Worm (Caenorhabditis elegans) whole organism, young adult: ENCODE data around the gene mpk-1.
A peak's percentile ranks its signal among the peaks of the same experiment; 100 is the strongest.

Experiments
- D2030.7 ChIP-seq: fragments of 200-800 bp; sonication (Bioruptor generic); IDR thresholded peaks from 2 replicates; pipeline ENCODE4 v1.3.6; 2022; ENCODE audit warnings: missing genetic modification reagents, missing genetic modification characterization, missing compliant biosample characterization
- F33H1.4 ChIP-seq: fragments of 200-800 bp; sonication (Bioruptor generic); IDR thresholded peaks from 2 replicates; pipeline ENCODE4 v1.3.6; 2022; ENCODE audit warnings: missing genetic modification reagents, missing genetic modification characterization, missing compliant biosample characterization
- F37B4.10 ChIP-seq: fragments of 200-800 bp; sonication (Bioruptor generic); IDR thresholded peaks from 2 replicates; pipeline ENCODE4 v1.3.6; 2022; ENCODE audit warnings: missing genetic modification characterization, missing compliant biosample characterization
- F49E8.2 ChIP-seq: sonication (generic microtip); optimal IDR thresholded peaks from 3 replicates; lab custom pipeline; 2017; ENCODE audit warnings: missing genetic modification characterization, mild to moderate bottlenecking, missing compliant biosample characterization, antibody characterized with exemption, moderate library complexity; ENCODE audit not compliant: insufficient read depth
- Y53F4B.3 ChIP-seq: fragments of 200-800 bp; sonication (Bioruptor generic); IDR thresholded peaks from 2 replicates; pipeline ENCODE4 v1.3.6; 2022; ENCODE audit warnings: missing genetic modification reagents, missing genetic modification characterization, missing compliant biosample characterization
- Y53G8AR.9 ChIP-seq: fragments of 200-800 bp; sonication (Bioruptor generic); conservative IDR thresholded peaks from 2 replicates; pipeline ENCODE4 v1.3.6; 2022; ENCODE audit warnings: missing genetic modification reagents, missing genetic modification characterization, missing compliant biosample characterization
- Y67H2A.10 ChIP-seq: fragments of 200-800 bp; sonication (Bioruptor generic); conservative IDR thresholded peaks from 2 replicates; pipeline ENCODE4 v1.3.6; 2022; ENCODE audit warnings: missing genetic modification reagents, missing genetic modification characterization, missing compliant biosample characterization
- Y95B8A.8 ChIP-seq: fragments of 200-800 bp; sonication (Bioruptor generic); IDR thresholded peaks from 2 replicates; pipeline ENCODE4 v1.3.6; 2022; ENCODE audit warnings: missing genetic modification reagents, missing genetic modification characterization, missing compliant biosample characterization
- akir-1 ChIP-seq: fragments of 200-800 bp; sonication (Bioruptor generic); optimal IDR thresholded peaks from 2 replicates; lab custom pipeline; 2018; ENCODE audit warnings: mild to moderate bottlenecking, missing genetic modification characterization, moderate library complexity, missing compliant biosample characterization
- bed-2 ChIP-seq: fragments of 200-800 bp; sonication (Bioruptor generic); IDR thresholded peaks from 2 replicates; pipeline ENCODE4 v1.3.6; 2022; ENCODE audit warnings: missing genetic modification reagents, missing genetic modification characterization, missing compliant biosample characterization
- ccch-3 ChIP-seq: fragments of 200-800 bp; sonication (Bioruptor generic); optimal IDR thresholded peaks from 2 replicates; lab custom pipeline; 2018; ENCODE audit warnings: mild to moderate bottlenecking, missing genetic modification characterization, missing compliant biosample characterization
- cebp-2 ChIP-seq: fragments of 200-800 bp; sonication (Bioruptor generic); IDR thresholded peaks from 2 replicates; pipeline ENCODE4 v1.3.6; 2022; ENCODE audit warnings: missing genetic modification characterization, missing compliant biosample characterization
- chd-7 ChIP-seq: sonication (generic microtip); optimal IDR thresholded peaks from 2 replicates; lab custom pipeline; 2016; ENCODE audit warnings: mild to moderate bottlenecking, missing genetic modification characterization, moderate library complexity, missing compliant biosample characterization
- dpl-1 ChIP-seq: fragments of 150-350 bp; optimal IDR thresholded peaks from 2 replicates; lab custom pipeline; 2014; ENCODE audit warnings: missing biosample characterization, missing genetic modification reagents, missing genetic modification characterization
- efl-1 ChIP-seq: fragments of 150-350 bp; optimal IDR thresholded peaks from 2 replicates; lab custom pipeline; 2014; ENCODE audit warnings: missing biosample characterization, missing genetic modification reagents, missing genetic modification characterization
- egrh-3 ChIP-seq: fragments of 200-800 bp; sonication (Bioruptor generic); IDR thresholded peaks from 2 replicates; pipeline ENCODE4 v1.3.6; 2022; ENCODE audit warnings: missing genetic modification reagents, missing genetic modification characterization, missing compliant biosample characterization
- fkh-3 ChIP-seq: sonication (generic microtip); optimal IDR thresholded peaks from 2 replicates; lab custom pipeline; 2016; ENCODE audit warnings: mild to moderate bottlenecking, missing genetic modification characterization, missing compliant biosample characterization
- hlh-26 ChIP-seq: fragments of 200-800 bp; sonication (Bioruptor generic); conservative IDR thresholded peaks from 2 replicates; pipeline ENCODE4 v1.3.6; 2022; ENCODE audit warnings: missing genetic modification reagents, missing genetic modification characterization, missing compliant biosample characterization
- hmg-1.2 ChIP-seq: fragments of 200-800 bp; sonication (Bioruptor generic); IDR thresholded peaks from 2 replicates; pipeline ENCODE4 v1.3.6; 2022; ENCODE audit warnings: missing genetic modification reagents, missing genetic modification characterization, missing compliant biosample characterization
- lin-54 ChIP-seq: fragments of 200-800 bp; sonication (Bioruptor generic); optimal IDR thresholded peaks from 2 replicates; lab custom pipeline; 2018; ENCODE audit warnings: mild to moderate bottlenecking, missing genetic modification characterization, missing compliant biosample characterization
- lir-1 ChIP-seq: fragments of 200-800 bp; sonication (Bioruptor generic); conservative IDR thresholded peaks from 2 replicates; pipeline ENCODE4 v1.3.6; 2022; ENCODE audit warnings: missing genetic modification reagents, missing genetic modification characterization, missing compliant biosample characterization
- mcd-1 ChIP-seq: fragments of 200-800 bp; sonication (Bioruptor generic); IDR thresholded peaks from 2 replicates; pipeline ENCODE4 v1.3.6; 2022; ENCODE audit warnings: missing genetic modification reagents, missing genetic modification characterization, missing compliant biosample characterization
- mes-4 ChIP-seq: sonication (generic microtip); optimal IDR thresholded peaks from 2 replicates; lab custom pipeline; 2016; ENCODE audit warnings: missing genotype, missing genetic modification characterization, missing compliant biosample characterization
- nfyb-1 ChIP-seq: fragments of 200-800 bp; sonication (Bioruptor generic); IDR thresholded peaks from 2 replicates; pipeline ENCODE4 v1.3.6; 2022; ENCODE audit warnings: missing genetic modification reagents, missing genetic modification characterization, missing compliant biosample characterization
- nhr-179 ChIP-seq: sonication (generic microtip); optimal IDR thresholded peaks from 2 replicates; lab custom pipeline; 2016; ENCODE audit warnings: mild to moderate bottlenecking, missing genetic modification characterization, missing compliant biosample characterization
- nhr-27 ChIP-seq: fragments of 200-800 bp; sonication (Bioruptor generic); optimal IDR thresholded peaks from 2 replicates; lab custom pipeline; 2018; ENCODE audit warnings: mild to moderate bottlenecking, missing genetic modification characterization, moderate library complexity, missing compliant biosample characterization
- rec-8 ChIP-seq, 2 experiments: sonication (generic microtip); optimal IDR thresholded peaks; 2 replicates each; lab custom pipeline; 2016; ENCODE audit warnings: mild to moderate bottlenecking in 2 of 2, missing genetic modification characterization in 2 of 2, missing genetic modification reagents in 2 of 2, missing genotype in 2 of 2, missing biosample characterization in 1 of 2, missing compliant biosample characterization in 1 of 2, moderate library complexity in 1 of 2
- rpc-1 ChIP-seq, 2 experiments: fragments of 150-350 bp in 1 of 2; sonication (generic microtip) in 1 of 2; optimal IDR thresholded peaks; 2 replicates each; lab custom pipeline; 2014 to 2018; ENCODE audit warnings: missing biosample characterization in 1 of 2, missing genetic modification characterization in 1 of 2, missing genetic modification reagents in 1 of 2, missing genotype in 1 of 2
- snpc-4 ChIP-seq, 5 experiments: fragments of 150-350 bp in 1 of 5; sonication (generic microtip) in 4 of 5; optimal IDR thresholded peaks; 2 replicates each; lab custom pipeline; 2014 to 2018; ENCODE audit warnings: missing genetic modification characterization in 5 of 5, missing biosample characterization in 3 of 5, antibody characterized with exemption in 2 of 5, mild to moderate bottlenecking in 2 of 5, missing compliant biosample characterization in 2 of 5, missing genotype in 2 of 5, moderate library complexity in 2 of 5, missing genetic modification reagents in 1 of 5
- tbx-9 ChIP-seq: sonication (generic microtip); optimal IDR thresholded peaks from 2 replicates; lab custom pipeline; 2016; ENCODE audit warnings: borderline replicate concordance, missing genetic modification characterization, inconsistent platforms, missing compliant biosample characterization
- unc-62 ChIP-seq: fragments of 150-350 bp; optimal IDR thresholded peaks from 2 replicates; lab custom pipeline; 2014; ENCODE audit warnings: missing biosample characterization, missing genetic modification reagents, missing genetic modification characterization
- zfh-2 ChIP-seq: fragments of 200-800 bp; sonication (Bioruptor generic); conservative IDR thresholded peaks from 2 replicates; pipeline ENCODE4 v1.3.6; 2022; ENCODE audit warnings: missing genetic modification reagents, missing genetic modification characterization, missing compliant biosample characterization

mpk-1 gene

DNA sequence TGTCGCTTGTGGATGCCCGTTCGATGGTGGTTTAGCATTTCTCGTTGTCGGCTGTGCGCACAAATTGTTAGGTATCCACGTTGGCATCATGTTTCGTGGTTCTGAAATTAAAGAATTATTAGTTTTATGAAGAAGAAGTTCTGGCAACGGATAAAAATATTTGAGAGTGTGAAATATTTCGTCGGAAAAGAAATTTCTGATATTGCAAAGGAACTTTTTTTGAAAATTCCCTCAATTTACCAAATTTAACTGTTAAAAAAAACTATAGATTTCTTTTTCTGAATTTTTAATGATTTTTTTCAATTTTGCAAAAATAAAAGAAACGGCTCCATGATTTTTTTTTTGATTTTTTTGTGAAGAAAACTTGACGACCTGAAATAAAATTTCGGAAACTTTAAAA is at the start of gene mpk-1:
mpk-1 (minus strand) TSS at position 101 of the 400 bp plus-strand sequence.
- TF ChIP-seq Y53G8AR.9 (GFP tag; lab: Robert Waterston, UW), result no peak
- TF ChIP-seq, all 124 proteins: peak for 0

DNA sequence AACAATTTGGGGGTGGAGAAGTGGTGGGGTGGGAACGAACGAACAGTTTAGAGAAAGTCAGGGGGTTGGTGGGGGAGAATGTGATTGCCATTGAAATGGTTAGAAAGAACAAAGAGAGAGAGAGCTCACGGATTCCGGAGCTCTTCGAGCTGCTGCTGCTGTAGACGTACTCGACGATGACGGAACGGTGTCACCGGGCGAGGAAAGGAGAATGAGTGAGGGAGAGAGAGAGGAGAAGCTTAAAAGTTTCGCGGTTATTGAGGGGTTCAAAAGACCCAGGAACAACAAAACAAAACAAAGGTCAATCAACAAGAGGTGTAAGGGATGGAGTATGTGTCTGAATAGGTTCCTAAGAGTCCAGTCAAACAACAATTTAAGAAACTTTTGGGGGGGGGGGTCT is 48.4 kb upstream of the mpk-1 start:
- no peak for TF ChIP-seq Y95B8A.8 (GFP tag; lab: Robert Waterston, UW)
- no peak for TF ChIP-seq F37B4.10 (GFP tag; lab: Robert Waterston, UW)
- no peak for TF ChIP-seq rec-8 (tag; optimal IDR thresholded peaks at IDR 0.05; lab: Kevin White, UChicago)
- TF ChIP-seq akir-1 (GFP tag; lab: Kevin White, UChicago), result no peak
- TF ChIP-seq efl-1 (GFP tag; lab: Kevin White, UChicago), result no peak
- no peak for TF ChIP-seq lin-54 (GFP tag; lab: Kevin White, UChicago)
- TF ChIP-seq Y53F4B.3 (GFP tag; lab: Robert Waterston, UW), result no peak
- no peak for TF ChIP-seq snpc-4 (GFP tag; optimal IDR thresholded peaks at IDR 0.05; lab: Kevin White, UChicago)
- no peak for TF ChIP-seq snpc-4 (tag; optimal IDR thresholded peaks at IDR 0.05; lab: Kevin White, UChicago)
- no peak for TF ChIP-seq fkh-3
- TF ChIP-seq mes-4 (tag; lab: Kevin White, UChicago), result no peak
- 0 out of 2 replicates have a peak, but pooled peaks have one; percentile 28 for TF ChIP-seq zfh-2 (GFP tag; lab: Robert Waterston, UW)
- TF ChIP-seq egrh-3 (GFP tag; lab: Robert Waterston, UW), result peak; percentile 39; the same call in 1 of the 2 replicates
- TF ChIP-seq, all 124 proteins: peak for 2

DNA sequence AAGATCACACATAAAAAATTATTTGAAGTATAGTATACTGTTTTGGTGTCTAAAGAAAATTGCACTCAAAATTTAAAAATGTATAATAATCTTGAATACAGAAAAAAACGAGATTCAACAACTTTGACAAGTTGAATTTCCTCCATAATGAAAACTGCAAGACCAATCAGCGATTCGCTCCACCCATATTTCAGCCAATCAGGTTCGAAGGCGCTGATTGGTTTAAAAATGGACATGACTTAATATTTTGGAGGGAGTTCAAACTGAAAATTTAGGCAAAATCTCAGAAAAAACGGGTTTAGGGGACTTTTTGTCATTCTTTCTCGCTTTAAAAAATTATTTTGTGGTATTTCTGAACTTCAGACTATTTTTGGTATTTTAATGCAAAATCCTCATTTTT is 47.8 kb upstream of the mpk-1 start:
- TF ChIP-seq nhr-27 (tag; lab: Kevin White, UChicago), result no peak
- no peak for TF ChIP-seq F49E8.2 (tag; lab: Kevin White, UChicago)
- TF ChIP-seq lir-1 (GFP tag; lab: Robert Waterston, UW), result no peak
- no peak for TF ChIP-seq tbx-9 (tag; lab: Kevin White, UChicago)
- TF ChIP-seq F33H1.4, result no peak
- peak; percentile 67 for TF ChIP-seq nfyb-1
- TF ChIP-seq cebp-2, result no peak
- no peak for TF ChIP-seq chd-7 (tag; lab: Kevin White, UChicago)

DNA sequence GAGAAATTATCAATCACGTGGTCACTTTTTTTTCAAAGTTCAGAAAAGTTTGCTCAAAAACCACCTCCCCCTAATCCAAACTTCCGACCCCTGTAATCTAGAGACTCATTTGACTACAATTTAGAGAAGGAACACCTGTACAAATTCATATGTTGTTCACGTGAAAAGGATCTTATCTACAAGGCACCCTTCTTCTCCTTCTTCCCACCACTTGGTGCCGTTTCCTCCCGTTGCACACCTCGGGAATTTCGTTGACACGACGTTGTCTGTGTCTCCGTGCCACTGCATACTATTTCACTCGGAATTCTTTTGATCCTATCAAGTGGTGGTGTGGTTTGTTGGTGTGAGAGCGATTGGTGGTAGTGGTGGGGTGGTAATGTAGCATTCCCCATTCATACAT is 46.6 kb upstream of the mpk-1 start:
- TF ChIP-seq hmg-1.2 (GFP tag; lab: Robert Waterston, UW) (peak; percentile 18; the same call in 1 of the 2 replicates), rpc-1 (optimal IDR thresholded peaks at IDR 0.05; lab: Kevin White, UChicago) (no peak), rpc-1 (tag; optimal IDR thresholded peaks at IDR 0.05; lab: Kevin White, UChicago) (no peak), bed-2 (GFP tag; lab: Robert Waterston, UW) (no peak), unc-62 (GFP tag; lab: Kevin White, UChicago) (no peak), dpl-1 (GFP tag; lab: Kevin White, UChicago) (no peak), ccch-3 (GFP tag; lab: Kevin White, UChicago) (no peak), Y67H2A.10 (GFP tag; lab: Robert Waterston, UW) (no peak), D2030.7 (GFP tag; lab: Robert Waterston, UW) (0 out of 2 replicates have a peak, but pooled peaks have one; percentile 9), hlh-26 (GFP tag; lab: Robert Waterston, UW) (no peak)
- TF ChIP-seq, all 124 proteins: peak for 2

DNA sequence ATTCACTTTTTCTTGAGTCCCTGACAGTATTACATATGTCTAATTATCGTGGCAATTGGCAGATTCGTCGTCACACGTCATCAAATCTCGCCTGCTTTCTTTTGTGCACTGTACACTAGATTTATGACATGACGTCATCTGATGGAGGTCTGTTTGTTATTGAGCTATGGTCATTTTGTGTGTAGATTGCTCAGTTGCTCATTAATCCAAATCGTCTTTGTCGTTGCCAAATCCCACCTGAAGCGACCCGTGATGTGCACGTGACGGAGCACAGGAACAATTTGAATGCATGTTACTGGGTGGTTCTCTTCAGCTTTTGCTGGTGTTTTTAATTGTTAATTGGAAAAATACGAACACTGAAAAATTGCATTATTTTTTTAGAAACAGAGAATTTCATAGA is 45.0 kb upstream of the mpk-1 start:
- TF ChIP-seq unc-62 (GFP tag; lab: Kevin White, UChicago) (peak; percentile 13), nhr-179 (tag; lab: Kevin White, UChicago) (no peak), mcd-1 (GFP tag; lab: Robert Waterston, UW) (no peak)
